Worm (Caenorhabditis elegans): ENCODE data around the gene zmp-4.
"Not testable (repeated sequence)": the region's sequence is repeated elsewhere in the genome, so short reads cannot be mapped to it uniquely, and the experiment has no call there.

The zmp-4 gene

ce11 chrV:14877242-14877819 is 44.1 kb downstream of the zmp-4 start:
- TF ChIP-seq rnt-1 (tag; optimal IDR thresholded peaks at IDR 0.05) (no peak), mep-1 (tag; optimal IDR thresholded peaks at IDR 0.05) (no peak), nhr-85 (tag) (peak; percentile 3), lin-14 (GFP tag; optimal IDR thresholded peaks at IDR 0.05) (peak; percentile 8), fkh-10 (GFP tag; optimal IDR thresholded peaks at IDR 0.05) (no peak), egl-13 (tag; optimal IDR thresholded peaks at IDR 0.05) (no peak), jun-1 (tag; optimal IDR thresholded peaks at IDR 0.05) (no peak), blmp-1 (tag; optimal IDR thresholded peaks at IDR 0.05) (peak; percentile 95), lin-13 (GFP tag; optimal IDR thresholded peaks at IDR 0.05) (no peak), efl-1 (optimal IDR thresholded peaks at IDR 0.05) (no peak), efl-1 (GFP tag; optimal IDR thresholded peaks at IDR 0.05 in 1 of 2) (peak in 1 of 2 experiments; percentile 73), C04F5.9 (tag; optimal IDR thresholded peaks at IDR 0.05) (no peak), ama-1 (optimal IDR thresholded peaks at IDR 0.05) (no peak)

ce11 chrV:14876724-14877123 is 44.7 kb downstream of the zmp-4 start, which contains the start of gene ZC412.10:
ZC412.10 (minus strand) TSS chrV:14876824.
- TF ChIP-seq lin-14 (GFP tag; optimal IDR thresholded peaks at IDR 0.05); nhr-77 (tag; optimal IDR thresholded peaks at IDR 0.05); nhr-11 (tag; optimal IDR thresholded peaks at IDR 0.05): not testable (repeated sequence)

- no peak for TF ChIP-seq mef-2 (tag; optimal IDR thresholded peaks at IDR 0.05)
- TF ChIP-seq rnt-1 (tag; optimal IDR thresholded peaks at IDR 0.05): peak; percentile 79
- peak; percentile 19 for TF ChIP-seq nhr-76 (tag; optimal IDR thresholded peaks at IDR 0.05)
- no peak for TF ChIP-seq fkh-8 (tag; optimal IDR thresholded peaks at IDR 0.05)
- peak in 1 of 2 experiments; percentile 25 for TF ChIP-seq mdl-1 (tag; optimal IDR thresholded peaks at IDR 0.05)
- TF ChIP-seq snpc-4 (tag; optimal IDR thresholded peaks at IDR 0.05): peak; percentile 96
- TF ChIP-seq ceh-82 (tag; optimal IDR thresholded peaks at IDR 0.05): peak in 2 of 3 experiments; percentile 12 to 28
- no peak for TF ChIP-seq alr-1 (tag; optimal IDR thresholded peaks at IDR 0.05; ENCODE audit: borderline replicate concordance)
- TF ChIP-seq unc-30 (tag; optimal IDR thresholded peaks at IDR 0.05): no peak
- peak; percentile 50 for TF ChIP-seq C16A3.4 (tag; optimal IDR thresholded peaks at IDR 0.05)
- TF ChIP-seq ceh-90 (tag; optimal IDR thresholded peaks at IDR 0.05): no peak
- no peak for TF ChIP-seq unc-62 (GFP tag; optimal IDR thresholded peaks at IDR 0.05)
- no peak for TF ChIP-seq zip-4 (GFP tag; optimal IDR thresholded peaks at IDR 0.05)
- TF ChIP-seq hlh-4 (tag; optimal IDR thresholded peaks at IDR 0.05): no peak
- TF ChIP-seq lin-15B (tag; optimal IDR thresholded peaks at IDR 0.05): no peak
- TF ChIP-seq elt-3 (tag; optimal IDR thresholded peaks at IDR 0.05): no peak
- TF ChIP-seq C34B4.2 (tag; optimal IDR thresholded peaks at IDR 0.05): no peak
- TF ChIP-seq aha-1 (tag; optimal IDR thresholded peaks at IDR 0.05): no peak
- peak; percentile 56 for TF ChIP-seq swsn-7 (tag; optimal IDR thresholded peaks at IDR 0.05)
- peak; percentile 69 for TF ChIP-seq snu-23 (GFP tag; optimal IDR thresholded peaks at IDR 0.05)
- TF ChIP-seq jun-1 (tag; optimal IDR thresholded peaks at IDR 0.05): no peak
- TF ChIP-seq sox-4 (tag; optimal IDR thresholded peaks at IDR 0.05): no peak
- peak; percentile 28 for TF ChIP-seq nhr-85 (tag)
- TF ChIP-seq ztf-4 (tag; optimal IDR thresholded peaks at IDR 0.05): no peak
- TF ChIP-seq ceh-63 (GFP tag; optimal IDR thresholded peaks at IDR 0.05): no peak
- TF ChIP-seq F16B12.6 (tag; optimal IDR thresholded peaks at IDR 0.05): no peak
- TF ChIP-seq nhr-71 (tag; optimal IDR thresholded peaks at IDR 0.05): peak; percentile 61
- TF ChIP-seq lin-14 (GFP tag; optimal IDR thresholded peaks at IDR 0.05): peak; percentile 38
- peak; percentile 62 for TF ChIP-seq mep-1 (tag; optimal IDR thresholded peaks at IDR 0.05)
- no peak for TF ChIP-seq egl-13 (tag; optimal IDR thresholded peaks at IDR 0.05)
- TF ChIP-seq egl-27 (tag; optimal IDR thresholded peaks at IDR 0.05): no peak
- TF ChIP-seq lsy-2 (tag; optimal IDR thresholded peaks at IDR 0.05): peak; percentile 0 to 40
- peak; percentile 21 for TF ChIP-seq tbx-2 (tag; optimal IDR thresholded peaks at IDR 0.05)
- TF ChIP-seq pqm-1 (tag; optimal IDR thresholded peaks at IDR 0.05): no peak
- peak; percentile 48; the same call in 1 of the 2 replicates for TF ChIP-seq grh-1 (GFP tag; IDR thresholded peaks at IDR 0.05)
- no peak for TF ChIP-seq ama-1 (optimal IDR thresholded peaks at IDR 0.05)
- TF ChIP-seq elt-2 (tag; optimal IDR thresholded peaks at IDR 0.05): peak; percentile 20
- no peak for TF ChIP-seq unc-86 (tag; optimal IDR thresholded peaks at IDR 0.05)
- no peak for TF ChIP-seq ceh-88 (GFP tag; IDR thresholded peaks at IDR 0.05)
- no peak for TF ChIP-seq nhr-12 (tag; optimal IDR thresholded peaks at IDR 0.05)
- TF ChIP-seq sup-37 (GFP tag; optimal IDR thresholded peaks at IDR 0.05): no peak
These were observed 45.2 kb downstream of the zmp-4 start for ce11 chrV:14876257-14876656.

Data from whole organism, L1 larva.